Fruit fly (Drosophila melanogaster) S2 (cell line): ENCODE results near the gene aly.

Experiments used
- CG8478 ChIP-seq: fragments of >200 bp; optimal IDR thresholded peaks from 2 replicates; lab custom pipeline; 2018
- CTCF ChIP-seq, 2 experiments: fragments of >200 bp; optimal IDR thresholded peaks; 2 replicates each; lab custom pipeline; 2018

DNA sequence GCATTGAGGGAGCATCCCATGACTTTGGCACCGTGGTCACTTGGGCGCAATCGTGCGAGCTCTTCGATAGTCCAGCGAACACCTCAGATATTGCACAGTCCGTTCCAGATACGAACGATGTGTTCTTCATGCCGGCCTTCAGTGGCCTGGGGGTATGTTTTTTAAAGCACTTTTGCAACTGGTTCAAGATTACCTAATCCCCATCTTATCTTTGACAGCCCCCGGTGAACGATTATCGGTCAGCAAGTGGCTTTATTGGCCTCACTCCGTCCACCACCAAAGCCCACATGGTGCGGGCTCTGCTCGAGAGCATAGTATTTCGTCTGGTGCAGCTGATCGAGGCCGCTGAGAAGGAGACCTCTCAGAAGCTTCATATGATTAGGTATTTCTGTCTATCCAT, 27.8 kb upstream of the aly start:
- TF ChIP-seq CG8478 (lab: Kevin White, UChicago) = no peak
- no peak for TF ChIP-seq CTCF (optimal IDR thresholded peaks at IDR 0.05; lab: Kevin White, UChicago)
